Fruit fly (Drosophila melanogaster) whole organism, adult: Measurements from ENCODE around the gene CG18809.
A peak's percentile ranks its signal among the peaks of the same experiment; 100 is the strongest.

Experiments used
- CG11617 ChIP-seq: fragments of 200-800 bp; sonication (Bioruptor generic); optimal IDR thresholded peaks from 2 replicates; lab custom pipeline; 2017; ENCODE audit warnings: mild to moderate bottlenecking, missing biosample characterization, missing genetic modification reagents, missing genetic modification characterization
- CG12768 ChIP-seq: fragments of 200-800 bp; sonication (Bioruptor generic); optimal IDR thresholded peaks from 2 replicates; lab custom pipeline; 2017; ENCODE audit warnings: missing biosample characterization, missing genetic modification characterization, mild to moderate bottlenecking, moderate library complexity, missing genetic modification reagents
- CG14711 ChIP-seq: fragments of 200-800 bp; sonication (Bioruptor generic); optimal IDR thresholded peaks from 2 replicates; lab custom pipeline; 2018; ENCODE audit warnings: missing biosample characterization, mild to moderate bottlenecking, missing genetic modification characterization, moderate library complexity
- CG1620 ChIP-seq: fragments of 200-800 bp; sonication (Bioruptor generic); optimal IDR thresholded peaks from 2 replicates; lab custom pipeline; 2016; ENCODE audit warnings: missing biosample characterization, missing genetic modification characterization
- CG33017 ChIP-seq: fragments of 200-800 bp; sonication (Bioruptor generic); optimal IDR thresholded peaks from 2 replicates; lab custom pipeline; 2018; ENCODE audit warnings: missing biosample characterization, mild to moderate bottlenecking, missing genetic modification characterization, moderate library complexity
- CG5204 ChIP-seq: fragments of 200-800 bp; sonication (Bioruptor generic); optimal IDR thresholded peaks from 2 replicates; lab custom pipeline; 2016; ENCODE audit warnings: missing biosample characterization, missing genetic modification characterization
- CG7045 ChIP-seq: fragments of 200-800 bp; sonication (Bioruptor generic); optimal IDR thresholded peaks from 2 replicates; lab custom pipeline; 2017; ENCODE audit warnings: missing biosample characterization, mild to moderate bottlenecking, missing genetic modification characterization
- CG7101 ChIP-seq: fragments of 200-800 bp; sonication (Bioruptor generic); optimal IDR thresholded peaks from 2 replicates; lab custom pipeline; 2018; ENCODE audit warnings: missing biosample characterization, mild to moderate bottlenecking, missing genetic modification characterization, moderate library complexity
- Clk ChIP-seq: fragments of 200-800 bp; sonication (Bioruptor generic); optimal IDR thresholded peaks from 2 replicates; lab custom pipeline; 2017; ENCODE audit warnings: missing biosample characterization, missing genetic modification characterization
- Crg-1 ChIP-seq: fragments of 200-800 bp; sonication (Bioruptor generic); optimal IDR thresholded peaks from 2 replicates; lab custom pipeline; 2016; ENCODE audit warnings: missing biosample characterization, missing genetic modification characterization
- Hr96 ChIP-seq: fragments of 200-800 bp; sonication (Bioruptor generic); optimal IDR thresholded peaks from 2 replicates; lab custom pipeline; 2016; ENCODE audit warnings: missing biosample characterization, missing genetic modification characterization
- Mnt ChIP-seq: fragments of 200-800 bp; sonication (Bioruptor generic); optimal IDR thresholded peaks from 2 replicates; lab custom pipeline; 2016; ENCODE audit warnings: missing biosample characterization, mild to moderate bottlenecking, missing genetic modification characterization
- bab1 ChIP-seq: fragments of 200-800 bp; sonication (Bioruptor generic); optimal IDR thresholded peaks from 3 replicates; lab custom pipeline; 2019; ENCODE audit warnings: missing biosample characterization, mild to moderate bottlenecking, missing genetic modification characterization, moderate library complexity
- cic ChIP-seq: fragments of 200-800 bp; sonication (Bioruptor generic); optimal IDR thresholded peaks from 2 replicates; lab custom pipeline; 2017; ENCODE audit warnings: missing biosample characterization, mild to moderate bottlenecking, missing genetic modification characterization, moderate library complexity
- cnc ChIP-seq, 2 experiments: fragments of >200 bp; optimal IDR thresholded peaks; 2 replicates each; lab custom pipeline; 2017
- kay ChIP-seq: fragments of 200-800 bp; sonication (Bioruptor generic); peaks from one replicate; lab custom pipeline; 2016; ENCODE audit warnings: missing biosample characterization, missing genetic modification characterization, borderline replicate concordance
- ovo ChIP-seq: fragments of 200-800 bp; sonication (Bioruptor generic); optimal IDR thresholded peaks from 2 replicates; lab custom pipeline; 2016; ENCODE audit warnings: missing biosample characterization, missing genetic modification characterization
- pad ChIP-seq: fragments of 200-800 bp; sonication (Bioruptor generic); optimal IDR thresholded peaks from 3 replicates; lab custom pipeline; 2017; ENCODE audit warnings: missing biosample characterization, missing genetic modification characterization, mild to moderate bottlenecking, moderate library complexity, missing genetic modification reagents
- tj ChIP-seq: fragments of 200-800 bp; sonication (Bioruptor generic); optimal IDR thresholded peaks from 3 replicates; lab custom pipeline; 2017; ENCODE audit warnings: missing biosample characterization, mild to moderate bottlenecking, missing genetic modification characterization, moderate library complexity
- toe ChIP-seq: fragments of 200-800 bp; sonication (Bioruptor generic); optimal IDR thresholded peaks from 2 replicates; lab custom pipeline; 2016; ENCODE audit warnings: missing biosample characterization, missing genetic modification characterization

Gene CG18809

DNA sequence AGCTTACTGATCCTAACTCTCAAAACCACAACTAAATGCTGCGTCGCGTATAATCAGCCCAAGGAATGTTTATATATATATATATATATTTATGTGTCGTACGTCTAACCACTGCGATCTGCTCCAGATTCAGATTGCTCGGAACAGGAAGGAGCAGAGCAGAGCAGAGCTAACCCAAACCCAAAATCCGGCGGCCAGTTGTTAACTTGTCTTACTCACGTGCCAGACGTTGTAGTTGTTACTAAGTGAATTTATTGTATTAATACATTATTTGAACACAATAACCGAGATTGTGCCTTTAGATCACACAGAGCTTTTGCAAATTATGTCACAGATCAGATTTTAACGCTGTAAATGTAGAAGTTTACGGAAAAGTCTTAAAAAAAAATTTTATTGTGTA lies 3.9 kb upstream of the CG18809 start, which contains the start of gene Alr:
Gene Alr, plus strand, starts transcription at position 301 of the 400 bp plus-strand sequence.
- TF ChIP-seq toe (GFP tag; lab: Kevin White, UChicago) (no peak), cic (no peak), tj (GFP tag; lab: Kevin White, UChicago) (no peak), ovo (GFP tag; lab: Kevin White, UChicago) (no peak), CG7101 (no peak), CG5204 (GFP tag; lab: Kevin White, UChicago) (no peak), Hr96 (GFP tag; lab: Kevin White, UChicago) (no peak), cnc (optimal IDR thresholded peaks at IDR 0.05; lab: Kevin White, UChicago) (no peak), kay (GFP tag; lab: Kevin White, UChicago) (no peak), Clk (GFP tag; lab: Kevin White, UChicago) (no peak), CG11617 (GFP tag; lab: Kevin White, UChicago) (no peak), CG7045 (GFP tag; lab: Kevin White, UChicago) (no peak), bab1 (GFP tag; lab: Kevin White, UChicago) (no peak), Mnt (GFP tag; lab: Kevin White, UChicago) (no peak), pad (GFP tag; lab: Kevin White, UChicago) (no peak), CG1620 (GFP tag; lab: Kevin White, UChicago) (no peak), CG14711 (tag; lab: Kevin White, UChicago) (no peak)

DNA sequence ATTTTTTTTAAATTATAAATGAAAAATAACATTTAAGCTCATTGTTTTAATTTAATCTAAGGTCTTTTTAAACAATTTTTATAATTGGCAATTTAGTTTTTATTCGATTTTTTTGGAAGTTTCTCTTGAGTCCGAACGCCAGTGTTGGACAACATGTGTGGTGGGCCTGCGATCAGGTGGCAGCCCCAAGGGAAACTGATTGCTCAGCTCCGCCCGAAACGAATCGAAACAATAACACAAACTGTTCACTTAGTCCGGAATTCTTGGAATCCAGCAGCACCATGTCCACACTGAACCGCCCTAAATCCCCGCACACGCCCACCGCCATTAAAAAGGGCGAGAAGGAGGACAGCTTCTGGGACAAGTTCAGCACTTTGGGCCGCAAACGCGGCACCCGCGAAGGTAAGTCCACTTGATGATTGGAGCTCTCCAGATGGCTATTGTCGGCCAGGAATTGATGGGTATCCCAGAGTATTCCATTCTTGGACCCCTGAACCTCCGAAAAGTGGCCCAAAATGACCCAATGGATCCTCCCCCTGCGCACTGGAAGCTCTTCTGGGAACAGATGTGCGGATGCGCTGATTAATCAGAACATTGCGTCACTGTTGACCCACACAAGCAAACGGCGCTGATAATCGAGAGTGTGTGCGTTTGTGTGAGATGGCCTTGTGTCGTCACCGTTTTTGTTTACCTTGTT lies 1.9 kb upstream of the CG18809 start, which contains the start of gene parvin:
Gene parvin, plus strand, starts transcription at position 134 of the 697 bp plus-strand sequence.
- TF ChIP-seq Mnt (GFP tag; lab: Kevin White, UChicago) (no peak), kay (GFP tag; lab: Kevin White, UChicago) (no peak), toe (GFP tag; lab: Kevin White, UChicago) (no peak), Crg-1 (no peak), cic (no peak), Clk (GFP tag; lab: Kevin White, UChicago) (no peak), ovo (GFP tag; lab: Kevin White, UChicago) (no peak), bab1 (GFP tag; lab: Kevin White, UChicago) (no peak), tj (GFP tag; lab: Kevin White, UChicago) (peak; percentile 86), CG1620 (GFP tag; lab: Kevin White, UChicago) (no peak), CG12768 (GFP tag; lab: Kevin White, UChicago) (no peak), CG11617 (GFP tag; lab: Kevin White, UChicago) (no peak), cnc (optimal IDR thresholded peaks at IDR 0.05; lab: Kevin White, UChicago) (no peak), CG14711 (tag; lab: Kevin White, UChicago) (no peak), CG7101 (peak; percentile 27), CG33017 (tag; lab: Kevin White, UChicago) (no peak)

- TF ChIP-seq Clk (GFP tag; lab: Kevin White, UChicago) (no peak), CG14711 (tag; lab: Kevin White, UChicago) (no peak), pad (GFP tag; lab: Kevin White, UChicago) (no peak), toe (GFP tag; lab: Kevin White, UChicago) (no peak), Mnt (GFP tag; lab: Kevin White, UChicago) (no peak), CG33017 (tag; lab: Kevin White, UChicago) (no peak)
Observed at dm6 chrX:19737872-19738271, 6.3 kb downstream of the CG18809 start.

DNA sequence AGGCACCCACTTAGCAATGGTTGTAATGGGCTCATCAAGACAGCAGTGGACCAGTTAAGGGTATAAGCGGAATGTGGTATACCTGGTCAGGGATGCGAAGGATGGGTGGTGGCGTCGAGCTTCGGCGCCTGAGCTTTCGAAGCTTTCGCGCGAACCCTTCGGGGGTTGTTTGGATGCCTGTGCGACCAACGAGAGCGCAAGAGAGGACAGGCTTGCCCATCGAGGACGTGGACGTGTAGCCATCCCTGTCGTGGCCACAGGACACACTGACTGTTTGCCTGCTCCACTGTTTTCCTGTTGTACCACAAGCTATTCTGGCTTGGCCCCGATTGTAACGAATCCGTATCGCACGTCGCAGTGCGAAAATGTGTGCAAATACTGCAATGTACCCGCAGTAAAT lies 8.9 kb downstream of the CG18809 start, which contains the start of gene CG14234:
Gene CG14234, plus strand, starts transcription at position 301 of the 400 bp plus-strand sequence.
- TF ChIP-seq CG5204 (GFP tag; lab: Kevin White, UChicago) (no peak), Hr96 (GFP tag; lab: Kevin White, UChicago) (no peak), Clk (GFP tag; lab: Kevin White, UChicago) (no peak), tj (GFP tag; lab: Kevin White, UChicago) (no peak), CG12768 (GFP tag; lab: Kevin White, UChicago) (no peak)

DNA sequence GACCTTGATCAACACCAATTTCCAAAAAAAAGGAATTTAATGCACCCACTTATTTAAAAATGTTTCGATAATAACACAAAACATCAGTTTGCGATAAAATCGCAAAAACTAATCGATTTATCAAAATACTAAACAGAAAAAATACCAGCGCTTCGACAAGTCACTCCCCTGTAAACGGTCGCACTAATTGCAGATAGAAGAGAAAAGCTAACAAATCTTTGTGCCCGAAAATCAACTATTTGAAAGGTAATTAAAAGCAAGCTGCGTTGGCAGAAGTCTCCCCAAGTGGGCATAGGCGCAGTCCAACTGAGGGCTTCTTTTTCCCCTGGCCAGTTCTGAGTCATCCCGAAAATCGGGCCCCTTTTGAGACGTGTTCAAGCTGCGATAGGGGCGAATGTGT lies 13.3 kb downstream of the CG18809 start, which contains the start of gene AP-1-2beta:
Gene AP-1-2beta, plus strand, starts transcription at position 161 of the 400 bp plus-strand sequence.
- TF ChIP-seq CG12768 (GFP tag; lab: Kevin White, UChicago), result no peak
- TF ChIP-seq Clk (GFP tag; lab: Kevin White, UChicago), result no peak
- TF ChIP-seq bab1 (GFP tag; lab: Kevin White, UChicago), result no peak
- no peak for TF ChIP-seq cnc (optimal IDR thresholded peaks at IDR 0.05; lab: Kevin White, UChicago)
- no peak for TF ChIP-seq Crg-1
- peak; percentile 7 for TF ChIP-seq Mnt (GFP tag; lab: Kevin White, UChicago)
- TF ChIP-seq Hr96 (GFP tag; lab: Kevin White, UChicago), result no peak
